Worm (Caenorhabditis elegans) whole organism, mixed stage, embryonic: Measurements from ENCODE around the gene nep-6.

ENCODE experiments used
- bed-3 ChIP-seq: fragments of 200-800 bp; sonication (Bioruptor generic); optimal IDR thresholded peaks from 3 replicates; lab custom pipeline; 2018; ENCODE audit warnings: mild to moderate bottlenecking, missing genetic modification characterization, moderate library complexity, missing compliant biosample characterization
- cnd-1 ChIP-seq: fragments of 200-800 bp; sonication (Bioruptor generic); optimal IDR thresholded peaks from 2 replicates; lab custom pipeline; 2018; ENCODE audit warnings: mild to moderate bottlenecking, missing genetic modification characterization, missing compliant biosample characterization
- elt-3 ChIP-seq: fragments of 150-350 bp; optimal IDR thresholded peaks from 2 replicates; lab custom pipeline; 2014; ENCODE audit warnings: missing biosample characterization, missing genetic modification characterization
- nhr-12 ChIP-seq: fragments of 150-350 bp; optimal IDR thresholded peaks from 2 replicates; lab custom pipeline; 2014; ENCODE audit warnings: missing biosample characterization, missing genetic modification characterization
- nhr-237 ChIP-seq: fragments of 150-350 bp; optimal IDR thresholded peaks from 2 replicates; lab custom pipeline; 2014; ENCODE audit warnings: missing biosample characterization, missing genetic modification characterization
- pha-4 ChIP-seq: fragments of 150-350 bp; optimal IDR thresholded peaks from 2 replicates; lab custom pipeline; 2018; ENCODE audit warnings: missing biosample characterization, missing genetic modification reagents, missing genetic modification characterization
- snpc-4 ChIP-seq: fragments of 150-350 bp; optimal IDR thresholded peaks from 2 replicates; lab custom pipeline; 2014; ENCODE audit warnings: missing biosample characterization, missing genetic modification characterization
- sptf-1 ChIP-seq: sonication (generic microtip); optimal IDR thresholded peaks from 2 replicates; lab custom pipeline; 2017; ENCODE audit warnings: mild to moderate bottlenecking, missing genetic modification characterization, moderate library complexity, missing compliant biosample characterization
- unc-39 ChIP-seq: fragments of 150-350 bp; optimal IDR thresholded peaks from 2 replicates; lab custom pipeline; 2014; ENCODE audit warnings: missing biosample characterization, missing genetic modification characterization
- unc-62 ChIP-seq: fragments of 150-350 bp; optimal IDR thresholded peaks from 2 replicates; lab custom pipeline; 2014; ENCODE audit warnings: missing biosample characterization, missing genetic modification reagents, missing genetic modification characterization

DNA sequence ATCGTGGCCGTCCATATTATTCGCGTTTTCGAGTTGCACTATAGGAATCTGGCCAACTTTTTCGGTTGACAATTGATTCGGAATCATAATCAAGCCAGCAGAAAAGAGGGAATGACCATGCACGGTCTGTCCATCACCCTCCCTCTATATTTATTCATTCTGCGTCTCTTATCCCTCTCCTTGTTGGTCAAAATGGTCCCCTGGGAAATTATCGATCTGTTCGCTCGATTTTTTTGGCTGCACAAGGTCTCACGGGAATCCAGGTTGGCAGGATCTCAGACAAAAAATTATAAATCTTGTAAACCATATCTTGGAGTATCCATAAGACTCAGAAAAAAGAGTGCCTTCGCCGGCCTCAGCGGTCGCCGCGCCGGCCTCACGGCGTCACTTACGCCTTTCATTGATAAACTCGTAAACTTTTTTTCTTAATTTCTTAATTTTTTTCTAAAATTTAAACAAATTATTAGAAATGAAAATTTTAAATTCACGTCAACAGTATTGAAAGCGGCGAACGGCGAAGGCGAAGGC, 2.2 kb upstream of the nep-6 start, which contains the start of the genes F18A12.7 and F18A12.2:
- TF ChIP-seq sptf-1 (no peak), cnd-1 (no peak), bed-3 (no peak), elt-3 (tag; lab: Kevin White, UChicago) (no peak), nhr-237 (no peak), nhr-12 (tag; lab: Kevin White, UChicago) (no peak), pha-4 (tag; lab: Kevin White, UChicago) (no peak), unc-39 (tag; lab: Kevin White, UChicago) (no peak), snpc-4 (tag; lab: Kevin White, UChicago) (no peak), unc-62 (GFP tag; lab: Kevin White, UChicago) (no peak)
